Worm (Caenorhabditis elegans) whole organism, mixed stage, embryonic: ENCODE measurements around the gene Y22D7AL.15.

ENCODE experiments used
- lin-13 ChIP-seq: fragments of 150-350 bp; optimal IDR thresholded peaks from 2 replicates; lab custom pipeline; 2014; ENCODE audit warnings: missing biosample characterization, missing genetic modification characterization
- nhr-76 ChIP-seq: sonication (generic microtip); optimal IDR thresholded peaks from 2 replicates; lab custom pipeline; 2017; ENCODE audit warnings: missing biosample characterization, missing genetic modification characterization
- pha-4 ChIP-seq: fragments of 150-350 bp; optimal IDR thresholded peaks from 2 replicates; lab custom pipeline; 2018; ENCODE audit warnings: missing biosample characterization, missing genetic modification reagents, missing genetic modification characterization
- snpc-4 ChIP-seq: fragments of 150-350 bp; optimal IDR thresholded peaks from 2 replicates; lab custom pipeline; 2014; ENCODE audit warnings: missing biosample characterization, missing genetic modification characterization
- unc-39 ChIP-seq: fragments of 150-350 bp; optimal IDR thresholded peaks from 2 replicates; lab custom pipeline; 2014; ENCODE audit warnings: missing biosample characterization, missing genetic modification characterization
- unc-62 ChIP-seq: fragments of 150-350 bp; optimal IDR thresholded peaks from 2 replicates; lab custom pipeline; 2014; ENCODE audit warnings: missing biosample characterization, missing genetic modification reagents, missing genetic modification characterization

DNA sequence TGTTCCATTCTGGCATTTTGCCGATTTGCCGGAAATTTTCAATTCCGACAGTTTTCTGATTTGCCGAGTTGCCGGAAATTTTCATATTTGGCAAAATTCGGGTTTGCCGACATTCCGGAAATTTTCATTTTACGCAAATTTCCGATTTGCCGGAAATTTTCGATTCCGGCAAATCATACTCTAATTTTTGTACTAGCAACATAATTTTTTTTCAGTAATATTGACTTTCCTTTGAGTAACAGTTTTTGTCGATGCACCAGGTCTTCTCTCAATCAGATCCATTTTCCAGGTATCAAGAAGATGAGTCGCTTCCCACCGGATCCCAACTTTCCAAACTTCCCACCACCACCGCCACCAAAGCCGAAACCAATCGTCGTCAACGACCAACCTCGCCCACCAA, 18.5 kb downstream of the Y22D7AL.15 start, which contains the start of gene Y22D7AL.3:
- no peak for TF ChIP-seq unc-62 (GFP tag; lab: Kevin White, UChicago)
- no peak for TF ChIP-seq lin-13 (tag; lab: Kevin White, UChicago)
- no peak for TF ChIP-seq unc-39 (tag; lab: Kevin White, UChicago)
- no peak for TF ChIP-seq snpc-4
- TF ChIP-seq pha-4 (tag; lab: Kevin White, UChicago), result no peak
- no peak for TF ChIP-seq nhr-76 (tag; lab: Kevin White, UChicago)
